In genomic region chrIV:5649073-5649583, ce11 we compare ENCODE assay signal across 6 worm cellular contexts.
TF ChIP-seq lines count a peak whose summit lies in the region.

csn-5 (plus strand) TSS chrIV:5649533.

TF ChIP-seq in whole organism, L1 larva, 84 proteins besides CTCF, POLR2A, EP300 and RAD21:
- TF ChIP-seq lin-35 (GFP tag; optimal IDR thresholded peaks at IDR 0.05; lab: Kevin White, UChicago) (peak in 1 of 2 experiments; percentile 18), nhr-20 (tag; optimal IDR thresholded peaks at IDR 0.05; lab: Kevin White, UChicago) (peak; percentile 33), mef-2 (tag; optimal IDR thresholded peaks at IDR 0.05; lab: Kevin White, UChicago) (no peak), C16A3.4 (tag; optimal IDR thresholded peaks at IDR 0.05; lab: Kevin White, UChicago) (peak; percentile 14), Y116A8C.19 (tag; optimal IDR thresholded peaks at IDR 0.05; lab: Kevin White, UChicago; ENCODE audit: borderline replicate concordance) (no peak), swsn-7 (tag; optimal IDR thresholded peaks at IDR 0.05; lab: Kevin White, UChicago) (peak; percentile 11), pax-3 (tag; optimal IDR thresholded peaks at IDR 0.05; lab: Kevin White, UChicago) (no peak), xbp-1 (tag; optimal IDR thresholded peaks at IDR 0.05; lab: Kevin White, UChicago) (peak; percentile 18), blmp-1 (tag; optimal IDR thresholded peaks at IDR 0.05; lab: Kevin White, UChicago) (peak; percentile 34), efl-1 (optimal IDR thresholded peaks at IDR 0.05; lab: Kevin White, UChicago) (peak in 1 of 2 experiments; percentile 46), efl-1 (GFP tag; optimal IDR thresholded peaks at IDR 0.05 in 1 of 2; lab: Kevin White, UChicago) (peak; percentile 26 to 27), nhr-85 (tag; lab: Kevin White, UChicago) (peak; percentile 56), tbx-2 (tag; optimal IDR thresholded peaks at IDR 0.05; lab: Kevin White, UChicago) (no peak), dpl-1 (GFP tag; optimal IDR thresholded peaks at IDR 0.05; lab: Kevin White, UChicago) (peak in 2 of 3 experiments; percentile 18 to 53)

TF ChIP-seq in whole organism, L2 larva, 48 proteins besides CTCF, POLR2A, EP300 and RAD21:
- TF ChIP-seq skn-1 (tag; optimal IDR thresholded peaks at IDR 0.05; lab: Kevin White, UChicago) (no peak), elt-3 (tag; optimal IDR thresholded peaks at IDR 0.05; lab: Kevin White, UChicago) (no peak), sma-9 (GFP tag; optimal IDR thresholded peaks at IDR 0.05; lab: Kevin White, UChicago) (no peak), sma-9 (tag; optimal IDR thresholded peaks at IDR 0.05; lab: Kevin White, UChicago) (no peak), nhr-11 (tag; optimal IDR thresholded peaks at IDR 0.05; lab: Kevin White, UChicago) (no peak), mab-5 (tag; optimal IDR thresholded peaks at IDR 0.05; lab: Kevin White, UChicago) (no peak), ztf-11 (tag; optimal IDR thresholded peaks at IDR 0.05; lab: Kevin White, UChicago) (no peak), nhr-77 (tag; optimal IDR thresholded peaks at IDR 0.05; lab: Kevin White, UChicago) (no peak), unc-39 (tag; optimal IDR thresholded peaks at IDR 0.05; lab: Kevin White, UChicago) (no peak), C34F6.9 (tag; optimal IDR thresholded peaks at IDR 0.05; lab: Kevin White, UChicago) (peak; percentile 23), ztf-4 (tag; optimal IDR thresholded peaks at IDR 0.05; lab: Kevin White, UChicago) (no peak), ztf-1 (GFP tag; conservative IDR thresholded peaks at IDR 0.05; lab: Robert Waterston, UW) (no peak), R02D3.7 (tag; optimal IDR thresholded peaks at IDR 0.05; lab: Kevin White, UChicago) (peak; percentile 77), nhr-129 (tag; optimal IDR thresholded peaks at IDR 0.05; lab: Kevin White, UChicago) (no peak), ama-1 (optimal IDR thresholded peaks at IDR 0.05; lab: Kevin White, UChicago) (no peak)
TF ChIP-seq in whole organism, L2 larva: peak in this region for 2.

TF ChIP-seq in whole organism, L3 larva, 47 proteins besides CTCF, POLR2A, EP300 and RAD21 (continues in another document):
- TF ChIP-seq nhr-25 (tag; optimal IDR thresholded peaks at IDR 0.05; lab: Kevin White, UChicago) (no peak), lin-39 (tag; optimal IDR thresholded peaks at IDR 0.05; lab: Kevin White, UChicago) (no peak), ztf-4 (tag; optimal IDR thresholded peaks at IDR 0.05; lab: Kevin White, UChicago) (no peak), lsy-12 (tag; optimal IDR thresholded peaks at IDR 0.05; lab: Kevin White, UChicago) (no peak), pqm-1 (tag; optimal IDR thresholded peaks at IDR 0.05; lab: Kevin White, UChicago) (no peak), pha-4 (tag; optimal IDR thresholded peaks at IDR 0.05; lab: Kevin White, UChicago) (peak; percentile 56), zag-1 (tag; optimal IDR thresholded peaks at IDR 0.05; lab: Kevin White, UChicago) (no peak), nhr-76 (tag; optimal IDR thresholded peaks at IDR 0.05; lab: Kevin White, UChicago) (no peak), ceh-16 (tag; optimal IDR thresholded peaks at IDR 0.05; lab: Kevin White, UChicago) (no peak), eor-1 (tag; optimal IDR thresholded peaks at IDR 0.05; lab: Kevin White, UChicago) (no peak), lin-15B (tag; optimal IDR thresholded peaks at IDR 0.05; lab: Kevin White, UChicago) (peak; percentile 20), unc-39 (tag; optimal IDR thresholded peaks at IDR 0.05; lab: Kevin White, UChicago) (no peak), nhr-67 (tag; optimal IDR thresholded peaks at IDR 0.05; lab: Kevin White, UChicago) (no peak), egl-5 (tag; optimal IDR thresholded peaks at IDR 0.05; lab: Kevin White, UChicago) (no peak), fos-1 (tag; optimal IDR thresholded peaks at IDR 0.05; lab: Kevin White, UChicago) (no peak), elt-3 (tag; optimal IDR thresholded peaks at IDR 0.05; lab: Kevin White, UChicago) (no peak), nfya-1 (tag; optimal IDR thresholded peaks at IDR 0.05; lab: Kevin White, UChicago; ENCODE audit: insufficient read depth) (peak; percentile 15), skn-1 (tag; optimal IDR thresholded peaks at IDR 0.05; lab: Kevin White, UChicago) (no peak)

TF ChIP-seq in whole organism, L4 larva, 104 proteins besides CTCF, POLR2A, EP300 and RAD21 (continues in another document):
- no peak for TF ChIP-seq gei-8 (GFP tag; optimal IDR thresholded peaks at IDR 0.05; lab: Kevin White, UChicago)
- TF ChIP-seq R02D3.7 (tag; optimal IDR thresholded peaks at IDR 0.05; lab: Kevin White, UChicago), result peak; percentile 64
- peak; percentile 19 for TF ChIP-seq hlh-30 (tag; optimal IDR thresholded peaks at IDR 0.05; lab: Kevin White, UChicago; ENCODE audit: insufficient read depth)
- TF ChIP-seq dmd-8 (GFP tag; IDR thresholded peaks at IDR 0.05; lab: Robert Waterston, UW), result no peak
- no peak for TF ChIP-seq nhr-28 (tag; optimal IDR thresholded peaks at IDR 0.05; lab: Kevin White, UChicago)
- no peak for TF ChIP-seq nhr-102 (tag; optimal IDR thresholded peaks at IDR 0.05; lab: Kevin White, UChicago)
- peak; percentile 93 for TF ChIP-seq T20F7.1 (GFP tag; optimal IDR thresholded peaks at IDR 0.05; lab: Kevin White, UChicago)
- TF ChIP-seq dmd-6 (GFP tag; IDR thresholded peaks at IDR 0.05; lab: Robert Waterston, UW), result no peak
- TF ChIP-seq duxl-1 (tag; optimal IDR thresholded peaks at IDR 0.05; lab: Kevin White, UChicago; ENCODE audit: poor library complexity), result no peak
- TF ChIP-seq cey-2 (tag; optimal IDR thresholded peaks at IDR 0.05; lab: Kevin White, UChicago; ENCODE audit: borderline replicate concordance, insufficient read depth), result no peak
- no peak for TF ChIP-seq set-16 (GFP tag; IDR thresholded peaks at IDR 0.05; lab: Robert Waterston, UW)
- TF ChIP-seq pqm-1 (tag; optimal IDR thresholded peaks at IDR 0.05; lab: Kevin White, UChicago), result no peak
- no peak for TF ChIP-seq daf-8 (GFP tag; IDR thresholded peaks at IDR 0.05; lab: Robert Waterston, UW)
- peak; percentile 12 for TF ChIP-seq dpl-1 (GFP tag; optimal IDR thresholded peaks at IDR 0.05; lab: Kevin White, UChicago)
- TF ChIP-seq daf-16 (GFP tag; optimal IDR thresholded peaks at IDR 0.05; lab: Kevin White, UChicago), result no peak
- TF ChIP-seq daf-16 (tag; optimal IDR thresholded peaks at IDR 0.05; lab: Kevin White, UChicago), result peak; percentile 59
- no peak for TF ChIP-seq F49E8.2 (tag; optimal IDR thresholded peaks at IDR 0.05; lab: Kevin White, UChicago; ENCODE audit: borderline replicate concordance)

TF ChIP-seq in whole organism, mixed stage, embryonic, 35 proteins besides CTCF, POLR2A, EP300 and RAD21:
- TF ChIP-seq bed-3 (GFP tag; optimal IDR thresholded peaks at IDR 0.05; lab: Kevin White, UChicago), result no peak
- no peak for TF ChIP-seq snpc-4 (tag; optimal IDR thresholded peaks at IDR 0.05; lab: Kevin White, UChicago)
- TF ChIP-seq hlh-1 (tag; optimal IDR thresholded peaks at IDR 0.05; lab: Kevin White, UChicago), result no peak
- TF ChIP-seq ces-1 (GFP tag; optimal IDR thresholded peaks at IDR 0.05; lab: Kevin White, UChicago), result peak; percentile 1
- no peak for TF ChIP-seq zip-8 (tag; optimal IDR thresholded peaks at IDR 0.05; lab: Kevin White, UChicago)
TF ChIP-seq in whole organism, mixed stage, embryonic: peak in this region for 1.

TF ChIP-seq in whole organism, young adult, 124 proteins besides CTCF, POLR2A, EP300 and RAD21:
- TF ChIP-seq attf-3 (GFP tag; conservative IDR thresholded peaks at IDR 0.05; lab: Robert Waterston, UW) (peak; percentile 90), snpc-4 (GFP tag; optimal IDR thresholded peaks at IDR 0.05; lab: Kevin White, UChicago) (no peak), snpc-4 (tag; optimal IDR thresholded peaks at IDR 0.05; lab: Kevin White, UChicago) (peak in 1 of 4 experiments; percentile 6), F23B12.7 (tag; optimal IDR thresholded peaks at IDR 0.05; lab: Kevin White, UChicago; ENCODE audit: insufficient read depth) (no peak)
